Worm (Caenorhabditis elegans): ENCODE measurements around the gene C32D5.7.

DNA sequence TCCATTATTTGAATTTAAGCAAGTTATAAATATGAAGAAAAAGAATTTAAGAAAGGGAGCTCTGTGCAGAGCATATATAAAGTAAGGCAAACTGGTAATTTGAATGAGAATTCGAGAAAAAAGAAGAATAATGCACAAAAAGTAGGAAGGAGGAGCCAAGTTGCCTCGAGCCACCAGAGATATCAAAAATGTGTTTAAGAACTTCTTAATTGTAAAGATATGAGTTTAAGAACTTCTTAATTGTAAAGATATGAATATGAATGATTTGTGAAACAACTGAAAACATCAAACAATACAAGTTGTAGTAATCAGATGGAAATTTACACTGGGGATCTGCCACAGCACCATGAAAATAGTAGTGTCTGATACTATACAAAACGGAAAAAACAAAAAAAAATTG lies 53.0 kb downstream of the C32D5.7 start, which contains the start of gene F13H8.6:
- no peak for TF ChIP-seq sea-2 (GFP tag; optimal IDR thresholded peaks at IDR 0.05)
- TF ChIP-seq nhr-25 (tag; optimal IDR thresholded peaks at IDR 0.05), result no peak
- TF ChIP-seq ceh-16 (tag; optimal IDR thresholded peaks at IDR 0.05), result no peak
- no peak for TF ChIP-seq nhr-67 (tag; optimal IDR thresholded peaks at IDR 0.05)
- TF ChIP-seq ceh-28 (tag; optimal IDR thresholded peaks at IDR 0.05), result no peak

Measured in whole organism, L3 larva.